ENCODE assay signal across 5 fruit fly cellular contexts in genomic region chrX:16782175-16782916, dm6.
TF ChIP-seq lines count a peak whose summit lies in the region.

No protein-coding gene starts in this region.

- TF ChIP-seq CTCF in whole organism, embryonic (GFP tag; optimal IDR thresholded peaks at IDR 0.05; lab: Kevin White, UChicago) = no peak

TF ChIP-seq in whole organism, adult, 20 proteins besides CTCF, POLR2A, EP300 and RAD21:
- TF ChIP-seq CG12768 (GFP tag; optimal IDR thresholded peaks at IDR 0.05; lab: Kevin White, UChicago) (no peak), Mnt (GFP tag; optimal IDR thresholded peaks at IDR 0.05; lab: Kevin White, UChicago) (peak; percentile 10), CG7045 (GFP tag; optimal IDR thresholded peaks at IDR 0.05; lab: Kevin White, UChicago) (no peak), cnc (optimal IDR thresholded peaks at IDR 0.05; lab: Kevin White, UChicago) (no peak), CG14711 (tag; optimal IDR thresholded peaks at IDR 0.05; lab: Kevin White, UChicago) (peak; percentile 13), CG1620 (GFP tag; optimal IDR thresholded peaks at IDR 0.05; lab: Kevin White, UChicago) (no peak), Crg-1 (GFP tag; optimal IDR thresholded peaks at IDR 0.05; lab: Kevin White, UChicago) (no peak), CG11617 (GFP tag; optimal IDR thresholded peaks at IDR 0.05; lab: Kevin White, UChicago) (peak; percentile 28), kay (GFP tag; lab: Kevin White, UChicago; ENCODE audit: borderline replicate concordance) (no peak)

TF ChIP-seq in whole organism, embryonic, 481 proteins besides CTCF, POLR2A, EP300 and RAD21 (continues in another document):
- TF ChIP-seq CG12391 (tag; optimal IDR thresholded peaks at IDR 0.05; lab: Kevin White, UChicago) (peak; percentile 47), Hand (GFP tag; optimal IDR thresholded peaks at IDR 0.05; lab: Kevin White, UChicago) (no peak), gt (GFP tag; IDR thresholded peaks at IDR 0.05; lab: Robert Waterston, UW) (no peak), Bdp1 (GFP tag; optimal IDR thresholded peaks at IDR 0.05; lab: Kevin White, UChicago) (peak; percentile 10), chif (GFP tag; optimal IDR thresholded peaks at IDR 0.05; lab: Kevin White, UChicago) (peak; percentile 47 to 58), CG1603 (tag; optimal IDR thresholded peaks at IDR 0.05; lab: Kevin White, UChicago) (peak; percentile 17), ERR (GFP tag; optimal IDR thresholded peaks at IDR 0.05; lab: Kevin White, UChicago) (no peak), CG16863 (GFP tag; optimal IDR thresholded peaks at IDR 0.05; lab: Kevin White, UChicago) (peak; percentile 53), so (GFP tag; IDR thresholded peaks at IDR 0.05; lab: Robert Waterston, UW) (peak; percentile 55; the same call in 1 of the 3 replicates), CG13424 (tag; optimal IDR thresholded peaks at IDR 0.05; lab: Kevin White, UChicago) (peak; percentile 42), prd (optimal IDR thresholded peaks at IDR 0.05; lab: Kevin White, UChicago) (no peak), prd (GFP tag; IDR thresholded peaks at IDR 0.05; lab: Robert Waterston, UW) (peak; percentile 59; the same call in 2 of the 3 replicates), CG8478 (optimal IDR thresholded peaks at IDR 0.05; lab: Kevin White, UChicago) (no peak), CG3281 (GFP tag; optimal IDR thresholded peaks at IDR 0.05; lab: Kevin White, UChicago) (peak; percentile 44), aop (GFP tag; IDR thresholded peaks at IDR 0.05; lab: Robert Waterston, UW) (no peak), CG10462 (GFP tag; optimal IDR thresholded peaks at IDR 0.05; lab: Kevin White, UChicago) (no peak), Rfx (GFP tag; IDR thresholded peaks at IDR 0.05; lab: Robert Waterston, UW) (peak; percentile 71), NFAT (GFP tag; IDR thresholded peaks at IDR 0.05; lab: Robert Waterston, UW) (0 out of 2 replicates have a peak, but pooled peaks have one; percentile 23), al (GFP tag; IDR thresholded peaks at IDR 0.05; lab: Robert Waterston, UW) (peak; percentile 33; the same call in 1 of the 2 replicates), Ptx1 (GFP tag; IDR thresholded peaks at IDR 0.05; lab: Robert Waterston, UW) (peak; percentile 68)

TF ChIP-seq in whole organism, prepupa, 60 proteins besides CTCF, POLR2A, EP300 and RAD21 (continues in another document):
- TF ChIP-seq Eip93F (GFP tag; optimal IDR thresholded peaks at IDR 0.05; lab: Kevin White, UChicago) (no peak), Eip75B (GFP tag; optimal IDR thresholded peaks at IDR 0.05; lab: Kevin White, UChicago) (no peak), CG6854 (GFP tag; optimal IDR thresholded peaks at IDR 0.05; lab: Kevin White, UChicago) (no peak), CG6276 (GFP tag; optimal IDR thresholded peaks at IDR 0.05; lab: Kevin White, UChicago) (peak; percentile 19), CG3032 (tag; optimal IDR thresholded peaks at IDR 0.05; lab: Kevin White, UChicago) (peak; percentile 5), OdsH (GFP tag; optimal IDR thresholded peaks at IDR 0.05; lab: Kevin White, UChicago) (peak; percentile 60), dac (GFP tag; optimal IDR thresholded peaks at IDR 0.05; lab: Kevin White, UChicago) (peak; percentile 18), vri (GFP tag; optimal IDR thresholded peaks at IDR 0.05; lab: Kevin White, UChicago) (no peak), CG6808 (GFP tag; optimal IDR thresholded peaks at IDR 0.05; lab: Kevin White, UChicago) (no peak), CG15336 (GFP tag; IDR thresholded peaks at IDR 0.05; lab: Robert Waterston, UW) (peak; percentile 71), Ets21C (GFP tag; optimal IDR thresholded peaks at IDR 0.05; lab: Kevin White, UChicago) (no peak), achi (GFP tag; optimal IDR thresholded peaks at IDR 0.05; lab: Kevin White, UChicago) (peak; percentile 53), Ets96B (tag; optimal IDR thresholded peaks at IDR 0.05; lab: Kevin White, UChicago) (no peak), CG6792 (GFP tag; optimal IDR thresholded peaks at IDR 0.05; lab: Kevin White, UChicago) (peak; percentile 20), fd59A (GFP tag; optimal IDR thresholded peaks at IDR 0.05; lab: Kevin White, UChicago) (no peak), dsx (GFP tag; optimal IDR thresholded peaks at IDR 0.05; lab: Kevin White, UChicago; ENCODE audit: poor library complexity, severe bottlenecking) (no peak), topi (GFP tag; optimal IDR thresholded peaks at IDR 0.05; lab: Kevin White, UChicago) (no peak), acj6 (GFP tag; optimal IDR thresholded peaks at IDR 0.05; lab: Kevin White, UChicago) (peak; percentile 50), Hr38 (GFP tag; optimal IDR thresholded peaks at IDR 0.05; lab: Kevin White, UChicago) (no peak), Sox14 (GFP tag; optimal IDR thresholded peaks at IDR 0.05; lab: Kevin White, UChicago) (peak; percentile 14), pdm3 (GFP tag; optimal IDR thresholded peaks at IDR 0.05; lab: Kevin White, UChicago) (peak; percentile 38), CG7368 (GFP tag; optimal IDR thresholded peaks at IDR 0.05; lab: Kevin White, UChicago) (peak; percentile 20)

TF ChIP-seq in whole organism, pupa, 21 proteins besides CTCF, POLR2A, EP300 and RAD21:
- TF ChIP-seq CG34367 (tag; optimal IDR thresholded peaks at IDR 0.05; lab: Kevin White, UChicago) (no peak), CG10348 (GFP tag; IDR thresholded peaks at IDR 0.05; lab: Robert Waterston, UW) (no peak), Snoo (tag; optimal IDR thresholded peaks at IDR 0.05; lab: Kevin White, UChicago) (no peak), gl (tag; optimal IDR thresholded peaks at IDR 0.05; lab: Kevin White, UChicago) (no peak), rn (GFP tag; IDR thresholded peaks at IDR 0.05; lab: Robert Waterston, UW) (no peak), Ets98B (GFP tag; IDR thresholded peaks at IDR 0.05; lab: Robert Waterston, UW) (peak; percentile 66), CG14655 (GFP tag; optimal IDR thresholded peaks at IDR 0.05; lab: Kevin White, UChicago) (no peak), CG8159 (tag; optimal IDR thresholded peaks at IDR 0.05; lab: Kevin White, UChicago) (peak; percentile 19), CG8301 (tag; optimal IDR thresholded peaks at IDR 0.05; lab: Kevin White, UChicago) (peak; percentile 46), CG12605 (GFP tag; IDR thresholded peaks at IDR 0.05; lab: Robert Waterston, UW) (peak; percentile 14; the same call in 1 of the 2 replicates), Pif1A (GFP tag; optimal IDR thresholded peaks at IDR 0.05; lab: Kevin White, UChicago) (peak; percentile 56), CG4496 (GFP tag; IDR thresholded peaks at IDR 0.05; lab: Robert Waterston, UW) (peak; percentile 80), CG13204 (GFP tag; optimal IDR thresholded peaks at IDR 0.05; lab: Kevin White, UChicago) (no peak), CG17806 (tag; optimal IDR thresholded peaks at IDR 0.05; lab: Kevin White, UChicago) (peak; percentile 30), CG15710 (tag; optimal IDR thresholded peaks at IDR 0.05; lab: Kevin White, UChicago) (no peak), Pif1B (GFP tag; optimal IDR thresholded peaks at IDR 0.05; lab: Kevin White, UChicago) (no peak), D1 (tag; optimal IDR thresholded peaks at IDR 0.05; lab: Kevin White, UChicago) (no peak), CG32121 (GFP tag; IDR thresholded peaks at IDR 0.05; lab: Robert Waterston, UW) (peak; percentile 74), fd96Ca (GFP tag; IDR thresholded peaks at IDR 0.05; lab: Robert Waterston, UW) (peak; percentile 79), CG9948 (tag; optimal IDR thresholded peaks at IDR 0.05; lab: Kevin White, UChicago) (peak; percentile 12), EcR (GFP tag; optimal IDR thresholded peaks at IDR 0.05; lab: Kevin White, UChicago) (no peak)
TF ChIP-seq in whole organism, pupa: peak in this region for 10.

TF ChIP-seq in whole organism, wandering third instar larva, 38 proteins besides CTCF, POLR2A, EP300 and RAD21:
- TF ChIP-seq dsf (GFP tag; optimal IDR thresholded peaks at IDR 0.05; lab: Kevin White, UChicago; ENCODE audit: borderline replicate concordance) (no peak), fru (GFP tag; optimal IDR thresholded peaks at IDR 0.05; lab: Kevin White, UChicago) (peak; percentile 4), lola (GFP tag; optimal IDR thresholded peaks at IDR 0.05; lab: Kevin White, UChicago) (no peak), ey (GFP tag; optimal IDR thresholded peaks at IDR 0.05; lab: Kevin White, UChicago) (peak; percentile 4), dl (GFP tag; optimal IDR thresholded peaks at IDR 0.05; lab: Kevin White, UChicago; ENCODE audit: insufficient read depth in 1 of 2, partially characterized antibody in 2 of 2) (no peak), rgr (GFP tag; optimal IDR thresholded peaks at IDR 0.05; lab: Kevin White, UChicago) (peak; percentile 20), foxo (GFP tag; optimal IDR thresholded peaks at IDR 0.05; lab: Kevin White, UChicago) (peak in 1 of 2 experiments; percentile 13), h (GFP tag; optimal IDR thresholded peaks at IDR 0.05; lab: Kevin White, UChicago) (peak; percentile 13), CG9705 (GFP tag; optimal IDR thresholded peaks at IDR 0.05; lab: Kevin White, UChicago) (no peak), sv (GFP tag; optimal IDR thresholded peaks at IDR 0.05; lab: Kevin White, UChicago) (peak; percentile 8), OdsH (GFP tag; optimal IDR thresholded peaks at IDR 0.05; lab: Kevin White, UChicago) (peak; percentile 0)
TF ChIP-seq in whole organism, wandering third instar larva: peak in this region for 7.
